Worm (Caenorhabditis elegans): ENCODE results near the gene amph-1.

The amph-1 gene

DNA sequence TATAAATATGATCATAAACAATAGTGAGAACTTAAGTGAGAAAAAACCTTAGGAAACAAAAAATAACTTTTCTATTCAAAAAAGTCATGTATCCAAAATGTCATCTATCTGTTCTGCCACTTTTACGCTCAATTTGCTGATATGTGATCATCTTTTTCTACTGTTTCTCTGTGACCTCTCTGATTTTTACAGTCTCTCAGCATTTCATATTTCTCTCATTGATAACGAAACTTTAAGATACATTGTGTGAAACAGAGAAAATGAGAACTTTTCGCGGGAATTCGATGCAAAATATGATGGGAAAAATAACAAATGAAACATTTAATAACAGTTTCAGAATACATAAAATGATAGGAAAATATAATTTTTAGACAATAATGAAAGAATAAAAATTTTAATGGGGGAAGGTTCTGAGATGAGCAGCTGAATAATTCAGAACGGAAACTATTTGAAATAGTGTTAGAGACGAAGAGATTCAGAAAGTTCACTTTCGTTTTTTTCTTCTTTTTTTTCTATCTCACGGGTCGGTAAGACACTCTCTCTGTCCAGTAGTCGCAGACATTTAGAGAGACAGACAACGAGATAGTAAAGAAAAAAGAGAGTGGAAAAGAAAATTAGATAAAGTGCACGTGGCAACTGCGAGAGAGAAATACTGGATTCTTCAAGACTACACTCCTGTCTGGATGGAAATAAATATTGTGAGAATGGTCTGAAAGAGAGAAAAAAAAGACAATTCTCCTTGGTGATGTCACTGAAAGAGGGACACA, 29.7 kb upstream of the amph-1 start (continued):
- TF ChIP-seq nfya-2 (GFP tag; IDR thresholded peaks at IDR 0.05) (no peak), snpc-4 (GFP tag; optimal IDR thresholded peaks at IDR 0.05) (no peak), snpc-4 (tag; optimal IDR thresholded peaks at IDR 0.05) (peak in 1 of 4 experiments; percentile 6), D2030.7 (GFP tag; IDR thresholded peaks at IDR 0.05) (no peak), attf-6 (GFP tag; IDR thresholded peaks at IDR 0.05) (no peak), dox-1 (GFP tag; IDR thresholded peaks at IDR 0.05) (0 out of 2 replicates have a peak, but pooled peaks have one; percentile 7), somi-1 (GFP tag; optimal IDR thresholded peaks at IDR 0.05) (peak; percentile 83), dpff-1 (tag; optimal IDR thresholded peaks at IDR 0.05) (no peak), madf-10 (tag; optimal IDR thresholded peaks at IDR 0.05) (no peak), Y67H2A.10 (GFP tag; conservative IDR thresholded peaks at IDR 0.05) (no peak), B0019.2 (GFP tag; conservative IDR thresholded peaks at IDR 0.05) (no peak), cebp-1 (GFP tag; IDR thresholded peaks at IDR 0.05) (peak; percentile 28; the same call in 1 of the 2 replicates), cebp-1 (tag; optimal IDR thresholded peaks at IDR 0.05) (peak; percentile 64), hlh-12 (tag; optimal IDR thresholded peaks at IDR 0.05) (no peak), ztf-22 (GFP tag; optimal IDR thresholded peaks at IDR 0.05) (peak; percentile 59), T26A5.8 (tag; optimal IDR thresholded peaks at IDR 0.05) (no peak)

DNA sequence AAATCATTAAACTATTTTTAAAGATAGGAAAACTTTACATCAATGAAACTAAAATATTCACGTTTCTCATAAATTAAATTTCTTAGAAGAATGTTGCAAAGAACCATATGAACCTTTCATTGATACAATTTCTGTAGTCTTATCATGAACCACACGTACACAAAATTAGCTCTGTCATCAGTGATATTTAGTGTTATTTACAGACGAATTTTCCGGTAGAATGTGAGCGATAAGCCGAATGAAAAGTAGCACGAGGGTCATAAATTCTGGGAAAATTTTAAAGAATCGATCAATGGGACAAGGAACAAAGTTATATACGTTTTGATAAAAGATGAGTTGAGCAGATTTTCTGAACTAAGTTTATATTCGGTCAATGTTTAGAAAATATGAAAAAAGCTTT, 28.9 kb upstream of the amph-1 start:
- TF ChIP-seq nfyb-1 (GFP tag; IDR thresholded peaks at IDR 0.05) (0 out of 2 replicates have a peak, but pooled peaks have one; percentile 25), F57A8.1 (GFP tag; optimal IDR thresholded peaks at IDR 0.05) (no peak), madf-3 (GFP tag; IDR thresholded peaks at IDR 0.05) (no peak), dpl-1 (GFP tag; optimal IDR thresholded peaks at IDR 0.05) (no peak), nhr-80 (tag; optimal IDR thresholded peaks at IDR 0.05) (peak; percentile 56), cebp-1 (GFP tag; IDR thresholded peaks at IDR 0.05) (no peak), cebp-1 (tag; optimal IDR thresholded peaks at IDR 0.05) (peak; percentile 9), let-607 (tag; optimal IDR thresholded peaks at IDR 0.05) (no peak), lin-40 (tag; optimal IDR thresholded peaks at IDR 0.05) (no peak)

DNA sequence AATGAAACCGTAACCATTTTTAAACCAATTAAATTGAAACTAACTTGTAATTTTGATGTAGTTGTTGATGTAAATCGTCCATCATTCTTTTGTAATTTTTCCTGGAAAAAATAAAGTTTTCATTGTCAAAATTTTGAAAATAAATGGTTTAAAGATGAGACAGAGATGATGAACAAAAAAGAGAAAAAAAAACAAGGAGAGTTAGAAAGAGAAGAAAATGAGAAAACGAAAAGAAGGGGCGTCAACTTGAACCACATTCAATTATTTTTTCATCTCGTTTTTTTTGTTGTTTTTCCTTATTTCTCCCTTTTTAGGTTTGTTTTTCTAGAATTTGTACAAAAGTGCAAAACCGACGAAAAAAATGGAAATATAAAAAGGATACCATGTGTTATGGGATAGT, 27.9 kb upstream of the amph-1 start, which contains the start of gene nhr-34:
nhr-34 (minus strand) TSS at position 101 of the 400 bp plus-strand sequence.
- TF ChIP-seq F10E7.11 (tag; optimal IDR thresholded peaks at IDR 0.05) (no peak), ceh-27 (GFP tag; optimal IDR thresholded peaks at IDR 0.05) (no peak), F33H1.4 (GFP tag; IDR thresholded peaks at IDR 0.05) (no peak)

DNA sequence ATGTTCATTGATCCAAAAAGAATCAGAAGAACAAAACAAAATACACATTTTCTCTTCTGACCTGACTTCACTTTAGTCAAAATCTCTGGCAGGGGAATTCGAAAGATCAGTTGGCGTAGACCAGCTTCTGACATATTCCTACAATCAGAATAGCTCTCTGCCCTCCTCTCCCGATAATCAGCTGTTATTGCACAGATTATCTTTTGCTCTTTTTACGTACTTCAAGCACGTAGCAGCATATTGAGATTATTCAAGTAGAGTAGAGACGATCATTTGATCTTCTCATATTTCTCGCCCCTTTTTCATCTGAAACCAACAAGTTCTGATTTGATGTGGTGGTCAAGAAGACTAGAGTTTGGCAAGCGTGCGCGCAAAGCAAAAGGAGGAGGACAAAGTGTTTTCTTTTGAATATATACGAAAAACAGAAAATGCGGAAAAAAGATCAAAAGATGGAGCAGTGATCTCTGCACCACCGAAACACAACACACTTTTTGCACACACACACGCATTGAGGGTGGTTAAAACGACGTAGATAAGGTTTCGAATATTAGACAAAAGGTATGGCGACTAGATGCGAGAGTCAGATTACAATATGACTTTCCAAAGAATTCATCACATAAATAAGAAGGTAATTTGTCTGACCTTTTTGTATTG, 26.1 kb upstream of the amph-1 start:
- TF ChIP-seq nhr-80 (tag; optimal IDR thresholded peaks at IDR 0.05) (peak; percentile 29), nfyb-1 (GFP tag; IDR thresholded peaks at IDR 0.05) (0 out of 2 replicates have a peak, but pooled peaks have one; percentile 8), egl-44 (GFP tag; IDR thresholded peaks at IDR 0.05) (no peak)

DNA sequence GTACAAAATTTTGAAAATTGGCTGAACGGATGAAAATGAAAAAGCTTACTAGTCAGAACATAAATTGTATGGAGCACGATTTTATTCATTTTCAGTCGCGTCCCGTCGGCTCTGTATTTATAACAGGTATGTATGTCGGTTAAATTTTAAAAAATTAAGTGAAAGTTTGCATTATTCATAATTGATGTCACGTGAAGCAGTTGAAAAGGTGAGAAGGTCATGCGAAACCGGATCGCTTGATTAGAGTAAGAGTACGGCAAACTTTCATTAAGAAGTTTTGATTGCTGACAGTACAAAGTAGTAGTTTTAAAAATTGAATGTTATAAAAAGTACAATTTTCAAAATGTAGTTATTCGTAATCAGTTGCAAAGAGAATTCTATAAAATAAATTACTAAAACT, 25.5 kb upstream of the amph-1 start:
- no peak for TF ChIP-seq ets-4 (GFP tag; optimal IDR thresholded peaks at IDR 0.05)
- TF ChIP-seq ekl-4 (GFP tag; IDR thresholded peaks at IDR 0.05) = no peak
- TF ChIP-seq zfh-2 (GFP tag; conservative IDR thresholded peaks at IDR 0.05) = no peak
- no peak for TF ChIP-seq rcor-1 (GFP tag; IDR thresholded peaks at IDR 0.05)
- no peak for TF ChIP-seq F37B4.10 (GFP tag; IDR thresholded peaks at IDR 0.05)
- TF ChIP-seq zim-3 (tag; optimal IDR thresholded peaks at IDR 0.05) = no peak
- TF ChIP-seq aptf-2 (GFP tag; conservative IDR thresholded peaks at IDR 0.05) = no peak
- no peak for TF ChIP-seq ztf-6 (GFP tag; IDR thresholded peaks at IDR 0.05)
- no peak for TF ChIP-seq nhr-179 (tag; optimal IDR thresholded peaks at IDR 0.05)
- TF ChIP-seq rpc-1 (optimal IDR thresholded peaks at IDR 0.05) = no peak
- no peak for TF ChIP-seq rpc-1 (tag; optimal IDR thresholded peaks at IDR 0.05)
- TF ChIP-seq gei-17 (GFP tag; optimal IDR thresholded peaks at IDR 0.05) = no peak

Measured in whole organism, young adult.